Worm (Caenorhabditis elegans) whole organism, early embryonic: ENCODE measurements around the gene hum-10.

ENCODE experiments used
- B0310.2 ChIP-seq: sonication (generic microtip); optimal IDR thresholded peaks from 2 replicates; lab custom pipeline; 2016; ENCODE audit warnings: mild to moderate bottlenecking, missing genetic modification characterization, missing compliant biosample characterization
- ceh-13 ChIP-seq: fragments of 200-800 bp; sonication (Bioruptor generic); optimal IDR thresholded peaks from 2 replicates; lab custom pipeline; 2018; ENCODE audit warnings: mild to moderate bottlenecking, missing genetic modification characterization, missing compliant biosample characterization
- sea-1 ChIP-seq: fragments of 200-800 bp; sonication (Bioruptor generic); conservative IDR thresholded peaks from 2 replicates; pipeline ENCODE4 v1.3.6; 2022; ENCODE audit warnings: missing genetic modification characterization, missing compliant biosample characterization
- tbx-11 ChIP-seq: fragments of 200-800 bp; sonication (Bioruptor generic); IDR thresholded peaks from 2 replicates; pipeline ENCODE4 v1.3.6; 2022; ENCODE audit warnings: missing genetic modification characterization, missing compliant biosample characterization

DNA sequence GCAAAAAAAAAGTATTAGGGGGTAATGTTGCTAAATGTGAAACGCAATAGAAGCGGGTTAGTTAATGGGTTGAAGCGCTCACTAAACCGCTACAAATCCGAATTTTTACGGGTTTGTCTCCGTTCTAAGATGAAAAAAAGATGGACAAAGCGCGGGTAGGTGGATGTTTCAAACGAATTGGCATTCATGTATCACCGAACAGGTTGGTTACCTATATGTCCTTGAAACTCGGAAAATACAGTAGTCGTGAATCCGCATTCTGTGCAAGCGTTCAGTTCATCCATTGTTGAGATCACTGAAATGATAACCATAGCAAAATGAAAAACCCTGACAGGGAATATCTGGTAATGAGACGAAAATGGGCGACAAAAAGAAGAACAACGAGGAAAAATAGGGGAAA lies 29.1 kb upstream of the hum-10 start, which contains the start of gene ztf-16:
- TF ChIP-seq B0310.2 (no peak), sea-1 (GFP tag; lab: Robert Waterston, UW) (no peak), tbx-11 (GFP tag; lab: Robert Waterston, UW) (no peak), ceh-13 (GFP tag; lab: Kevin White, UChicago) (no peak)
